Worm (Caenorhabditis elegans) whole organism, young adult: Measurements from ENCODE around the gene W06A7.2.

Source experiments
- B0336.3 ChIP-seq: fragments of 200-800 bp; sonication (Bioruptor generic); IDR thresholded peaks from 2 replicates; pipeline ENCODE4 v1.3.6; 2022; ENCODE audit warnings: missing genetic modification characterization, missing compliant biosample characterization
- F39B2.1 ChIP-seq: fragments of 200-800 bp; sonication (Bioruptor generic); IDR thresholded peaks from 2 replicates; pipeline ENCODE4 v1.3.6; 2022; ENCODE audit warnings: missing genetic modification reagents, missing genetic modification characterization, missing compliant biosample characterization
- F52B5.7 ChIP-seq: sonication (generic microtip); optimal IDR thresholded peaks from 2 replicates; lab custom pipeline; 2016; ENCODE audit warnings: mild to moderate bottlenecking, missing genetic modification characterization, missing compliant biosample characterization
- F57A8.1 ChIP-seq: fragments of 200-800 bp; sonication (Bioruptor generic); optimal IDR thresholded peaks from 2 replicates; lab custom pipeline; 2018; ENCODE audit warnings: mild to moderate bottlenecking, missing genetic modification characterization, moderate library complexity, missing compliant biosample characterization
- K12H6.12 ChIP-seq: fragments of 200-800 bp; sonication (Bioruptor generic); optimal IDR thresholded peaks from 2 replicates; lab custom pipeline; 2018; ENCODE audit warnings: mild to moderate bottlenecking, missing genetic modification characterization, missing compliant biosample characterization
- T26A5.8 ChIP-seq: sonication (generic microtip); optimal IDR thresholded peaks from 2 replicates; lab custom pipeline; 2016; ENCODE audit warnings: missing genetic modification characterization, missing compliant biosample characterization
- Y56A3A.18 ChIP-seq: fragments of 200-800 bp; sonication (Bioruptor generic); IDR thresholded peaks from 2 replicates; pipeline ENCODE4 v1.3.6; 2022; ENCODE audit warnings: missing genetic modification reagents, missing genetic modification characterization, missing compliant biosample characterization
- Y67H2A.10 ChIP-seq: fragments of 200-800 bp; sonication (Bioruptor generic); conservative IDR thresholded peaks from 2 replicates; pipeline ENCODE4 v1.3.6; 2022; ENCODE audit warnings: missing genetic modification reagents, missing genetic modification characterization, missing compliant biosample characterization
- Y95B8A.8 ChIP-seq: fragments of 200-800 bp; sonication (Bioruptor generic); IDR thresholded peaks from 2 replicates; pipeline ENCODE4 v1.3.6; 2022; ENCODE audit warnings: missing genetic modification reagents, missing genetic modification characterization, missing compliant biosample characterization
- attf-5 ChIP-seq: fragments of 200-800 bp; sonication (Bioruptor generic); optimal IDR thresholded peaks from 2 replicates; lab custom pipeline; 2018; ENCODE audit warnings: mild to moderate bottlenecking, missing genetic modification characterization, missing compliant biosample characterization
- bed-1 ChIP-seq: fragments of 200-800 bp; sonication (Bioruptor generic); IDR thresholded peaks from 2 replicates; pipeline ENCODE4 v1.3.6; 2022; ENCODE audit warnings: missing genetic modification reagents, missing genetic modification characterization, missing compliant biosample characterization
- ccch-3 ChIP-seq: fragments of 200-800 bp; sonication (Bioruptor generic); optimal IDR thresholded peaks from 2 replicates; lab custom pipeline; 2018; ENCODE audit warnings: mild to moderate bottlenecking, missing genetic modification characterization, missing compliant biosample characterization
- cebp-1 ChIP-seq, 2 experiments: fragments of 200-800 bp in 1 of 2; sonication (Bioruptor generic) in 1 of 2; sonication (generic microtip) in 1 of 2; IDR thresholded peaks in 1 of 2; optimal IDR thresholded peaks in 1 of 2; 2 replicates each; pipeline versions ENCODE4 v1.3.6 to Lab custom; 2017 to 2022; ENCODE audit warnings: missing compliant biosample characterization in 2 of 2, missing genetic modification characterization in 2 of 2, mild to moderate bottlenecking in 1 of 2, missing genetic modification reagents in 1 of 2, moderate library complexity in 1 of 2
- cebp-2 ChIP-seq: fragments of 200-800 bp; sonication (Bioruptor generic); IDR thresholded peaks from 2 replicates; pipeline ENCODE4 v1.3.6; 2022; ENCODE audit warnings: missing genetic modification characterization, missing compliant biosample characterization
- ceh-100 ChIP-seq: fragments of 200-800 bp; sonication (Bioruptor generic); IDR thresholded peaks from 2 replicates; pipeline ENCODE4 v1.3.6; 2022; ENCODE audit warnings: missing genetic modification reagents, missing genetic modification characterization, missing compliant biosample characterization
- ceh-27 ChIP-seq: fragments of 200-800 bp; sonication (Bioruptor generic); optimal IDR thresholded peaks from 2 replicates; lab custom pipeline; 2018; ENCODE audit warnings: mild to moderate bottlenecking, missing genetic modification characterization, moderate library complexity, missing compliant biosample characterization
- ceh-58 ChIP-seq: fragments of 200-800 bp; sonication (Bioruptor generic); IDR thresholded peaks from 2 replicates; pipeline ENCODE4 v1.3.6; 2022; ENCODE audit warnings: missing genetic modification characterization, missing compliant biosample characterization
- ceh-91 ChIP-seq: fragments of 200-800 bp; sonication (Bioruptor generic); IDR thresholded peaks from 2 replicates; pipeline ENCODE4 v1.3.6; 2022; ENCODE audit warnings: missing genetic modification reagents, missing genetic modification characterization, missing compliant biosample characterization
- chd-7 ChIP-seq: sonication (generic microtip); optimal IDR thresholded peaks from 2 replicates; lab custom pipeline; 2016; ENCODE audit warnings: mild to moderate bottlenecking, missing genetic modification characterization, moderate library complexity, missing compliant biosample characterization
- die-1 ChIP-seq: sonication (generic microtip); optimal IDR thresholded peaks from 2 replicates; lab custom pipeline; 2016; ENCODE audit warnings: missing genotype, mild to moderate bottlenecking, missing genetic modification characterization, missing compliant biosample characterization
- dpl-1 ChIP-seq: fragments of 150-350 bp; optimal IDR thresholded peaks from 2 replicates; lab custom pipeline; 2014; ENCODE audit warnings: missing biosample characterization, missing genetic modification reagents, missing genetic modification characterization
- egl-44 ChIP-seq: fragments of 200-800 bp; sonication (Bioruptor generic); IDR thresholded peaks from 2 replicates; pipeline ENCODE4 v1.3.6; 2022; ENCODE audit warnings: missing genetic modification reagents, missing genetic modification characterization, missing compliant biosample characterization
- him-1 ChIP-seq: sonication (generic microtip); optimal IDR thresholded peaks from 2 replicates; lab custom pipeline; 2016; ENCODE audit warnings: missing genotype, missing genetic modification reagents, missing genetic modification characterization, missing compliant biosample characterization
- hrde-1 ChIP-seq: sonication (generic microtip); optimal IDR thresholded peaks from 2 replicates; lab custom pipeline; 2016; ENCODE audit warnings: missing genetic modification characterization, mild to moderate bottlenecking, missing compliant biosample characterization, moderate library complexity, missing genotype, missing genetic modification reagents, borderline replicate concordance
- hsf-1 ChIP-seq: fragments of 200-800 bp; sonication (Bioruptor generic); IDR thresholded peaks from 2 replicates; pipeline ENCODE4 v1.3.6; 2022; ENCODE audit warnings: missing genetic modification reagents, missing genetic modification characterization, missing compliant biosample characterization
- lag-1 ChIP-seq: fragments of 200-800 bp; sonication (Bioruptor generic); IDR thresholded peaks from 2 replicates; pipeline ENCODE4 v1.3.6; 2022; ENCODE audit warnings: missing genetic modification reagents, missing genetic modification characterization, missing compliant biosample characterization
- let-607 ChIP-seq, 2 experiments: fragments of 200-800 bp in 1 of 2; sonication (Bioruptor generic) in 1 of 2; sonication (generic microtip) in 1 of 2; optimal IDR thresholded peaks; 2 replicates each; lab custom pipeline; 2016 to 2018; ENCODE audit warnings: mild to moderate bottlenecking in 2 of 2, missing compliant biosample characterization in 2 of 2, missing genetic modification characterization in 2 of 2, moderate library complexity in 2 of 2, missing genotype in 1 of 2
- lin-54 ChIP-seq: fragments of 200-800 bp; sonication (Bioruptor generic); optimal IDR thresholded peaks from 2 replicates; lab custom pipeline; 2018; ENCODE audit warnings: mild to moderate bottlenecking, missing genetic modification characterization, missing compliant biosample characterization
- lsy-27 ChIP-seq: sonication (generic microtip); optimal IDR thresholded peaks from 2 replicates; lab custom pipeline; 2017; ENCODE audit warnings: missing genetic modification characterization, mild to moderate bottlenecking, missing compliant biosample characterization, antibody characterized with exemption, missing genotype, borderline replicate concordance; ENCODE audit not compliant: insufficient read depth
- mxl-1 ChIP-seq: sonication (generic microtip); optimal IDR thresholded peaks from 2 replicates; lab custom pipeline; 2016; ENCODE audit warnings: missing genetic modification characterization, missing compliant biosample characterization
- nhr-179 ChIP-seq: sonication (generic microtip); optimal IDR thresholded peaks from 2 replicates; lab custom pipeline; 2016; ENCODE audit warnings: mild to moderate bottlenecking, missing genetic modification characterization, missing compliant biosample characterization
- nhr-27 ChIP-seq: fragments of 200-800 bp; sonication (Bioruptor generic); optimal IDR thresholded peaks from 2 replicates; lab custom pipeline; 2018; ENCODE audit warnings: mild to moderate bottlenecking, missing genetic modification characterization, moderate library complexity, missing compliant biosample characterization
- nhr-90 ChIP-seq: sonication (generic microtip); optimal IDR thresholded peaks from 2 replicates; lab custom pipeline; 2016; ENCODE audit warnings: missing genotype, mild to moderate bottlenecking, missing genetic modification characterization, missing compliant biosample characterization
- pbrm-1 ChIP-seq: fragments of 200-800 bp; sonication (Bioruptor generic); IDR thresholded peaks from 2 replicates; pipeline ENCODE4 v1.3.6; 2022; ENCODE audit warnings: missing genetic modification reagents, missing genetic modification characterization, missing compliant biosample characterization
- rcor-1 ChIP-seq: fragments of 200-800 bp; sonication (Bioruptor generic); IDR thresholded peaks from 2 replicates; pipeline ENCODE4 v1.3.6; 2022; ENCODE audit warnings: missing genetic modification reagents, missing genetic modification characterization, missing compliant biosample characterization
- rpc-1 ChIP-seq, 2 experiments: fragments of 150-350 bp in 1 of 2; sonication (generic microtip) in 1 of 2; optimal IDR thresholded peaks; 2 replicates each; lab custom pipeline; 2014 to 2018; ENCODE audit warnings: missing biosample characterization in 1 of 2, missing genetic modification characterization in 1 of 2, missing genetic modification reagents in 1 of 2, missing genotype in 1 of 2
- sea-2 ChIP-seq: fragments of 200-800 bp; sonication (Bioruptor generic); IDR thresholded peaks from 2 replicates; pipeline ENCODE4 v1.3.6; 2022; ENCODE audit warnings: missing genetic modification characterization, missing compliant biosample characterization
- sptf-2 ChIP-seq: fragments of 200-800 bp; sonication (Bioruptor generic); optimal IDR thresholded peaks from 2 replicates; lab custom pipeline; 2018; ENCODE audit warnings: mild to moderate bottlenecking, missing genetic modification characterization, missing compliant biosample characterization
- tbp1 ChIP-seq: fragments of 200-800 bp; sonication (Bioruptor generic); optimal IDR thresholded peaks from 2 replicates; lab custom pipeline; 2018; ENCODE audit warnings: mild to moderate bottlenecking, missing genetic modification characterization, missing compliant biosample characterization
- tlf-1 ChIP-seq: fragments of 200-800 bp; sonication (Bioruptor generic); optimal IDR thresholded peaks from 2 replicates; lab custom pipeline; 2018; ENCODE audit warnings: mild to moderate bottlenecking, missing genetic modification characterization, missing compliant biosample characterization
- zfh-2 ChIP-seq: fragments of 200-800 bp; sonication (Bioruptor generic); conservative IDR thresholded peaks from 2 replicates; pipeline ENCODE4 v1.3.6; 2022; ENCODE audit warnings: missing genetic modification reagents, missing genetic modification characterization, missing compliant biosample characterization
- ztf-22 ChIP-seq: fragments of 200-800 bp; sonication (Bioruptor generic); optimal IDR thresholded peaks from 2 replicates; lab custom pipeline; 2018; ENCODE audit warnings: mild to moderate bottlenecking, missing genetic modification characterization, moderate library complexity, missing compliant biosample characterization

W06A7.2 gene

ce11 chrV:14830267-14831175 is 8.9 kb downstream of the W06A7.2 start (continued):
- TF ChIP-seq ceh-27 (GFP tag; lab: Kevin White, UChicago) = no peak
- TF ChIP-seq ceh-100 (GFP tag; lab: Robert Waterston, UW) = no peak
- TF ChIP-seq nhr-27 (tag; lab: Kevin White, UChicago) = no peak
- TF ChIP-seq bed-1 (GFP tag; lab: Robert Waterston, UW) = no peak
- TF ChIP-seq Y67H2A.10 = no peak
- TF ChIP-seq egl-44 (GFP tag; lab: Robert Waterston, UW) = 0 out of 2 replicates have a peak, but pooled peaks have one; percentile 7
- no peak for TF ChIP-seq Y56A3A.18 (GFP tag; lab: Robert Waterston, UW)
- TF ChIP-seq cebp-1 (GFP tag; IDR thresholded peaks at IDR 0.05; lab: Robert Waterston, UW) = no peak
- TF ChIP-seq cebp-1 (tag; optimal IDR thresholded peaks at IDR 0.05; lab: Kevin White, UChicago) = no peak
- no peak for TF ChIP-seq rpc-1 (optimal IDR thresholded peaks at IDR 0.05; lab: Kevin White, UChicago)
- no peak for TF ChIP-seq rpc-1 (tag; optimal IDR thresholded peaks at IDR 0.05; lab: Kevin White, UChicago)
- no peak for TF ChIP-seq ztf-22 (GFP tag; lab: Kevin White, UChicago)
- TF ChIP-seq ceh-58 (GFP tag; lab: Robert Waterston, UW) = no peak
- TF ChIP-seq mxl-1 = no peak
- TF ChIP-seq pbrm-1 (GFP tag; lab: Robert Waterston, UW) = no peak
- no peak for TF ChIP-seq tlf-1
- TF ChIP-seq chd-7 (tag; lab: Kevin White, UChicago) = no peak
- TF ChIP-seq die-1 (tag; lab: Kevin White, UChicago) = no peak
- TF ChIP-seq tbp1 (GFP tag; lab: Kevin White, UChicago) = no peak
- no peak for TF ChIP-seq T26A5.8
- 0 out of 2 replicates have a peak, but pooled peaks have one; percentile 21 for TF ChIP-seq rcor-1 (GFP tag; lab: Robert Waterston, UW)
- no peak for TF ChIP-seq F39B2.1 (GFP tag; lab: Robert Waterston, UW)
- TF ChIP-seq F52B5.7 (tag; lab: Kevin White, UChicago) = peak; percentile 52
- no peak for TF ChIP-seq hrde-1
- TF ChIP-seq sea-2 = no peak
- TF ChIP-seq cebp-2 = no peak
- no peak for TF ChIP-seq ceh-91
- peak; percentile 3 for TF ChIP-seq K12H6.12 (tag; lab: Kevin White, UChicago)
- no peak for TF ChIP-seq sptf-2 (GFP tag; lab: Kevin White, UChicago)
- TF ChIP-seq B0336.3 (GFP tag; lab: Robert Waterston, UW) = peak; percentile 13; the same call in 1 of the 2 replicates
- no peak for TF ChIP-seq hsf-1 (GFP tag; lab: Robert Waterston, UW)
- TF ChIP-seq nhr-179 = no peak
- no peak for TF ChIP-seq lag-1 (GFP tag; lab: Robert Waterston, UW)
- no peak for TF ChIP-seq nhr-90 (tag; lab: Kevin White, UChicago)
- no peak for TF ChIP-seq ccch-3 (GFP tag; lab: Kevin White, UChicago)
- TF ChIP-seq F57A8.1 = no peak
- no peak for TF ChIP-seq lsy-27
- TF ChIP-seq zfh-2 (GFP tag; lab: Robert Waterston, UW) = peak; percentile 93
- TF ChIP-seq him-1 (tag; lab: Kevin White, UChicago) = no peak
- TF ChIP-seq lin-54 (GFP tag; lab: Kevin White, UChicago) = no peak
- no peak for TF ChIP-seq Y95B8A.8 (GFP tag; lab: Robert Waterston, UW)
- peak; percentile 94 to 96 for TF ChIP-seq let-607 (tag; optimal IDR thresholded peaks at IDR 0.05; lab: Kevin White, UChicago)
- TF ChIP-seq attf-5 = no peak
- no peak for TF ChIP-seq dpl-1 (GFP tag; lab: Kevin White, UChicago)
- TF ChIP-seq, all 124 proteins: peak for 12
